Worm (Caenorhabditis elegans): ENCODE measurements around the gene C27D9.2.

Gene C27D9.2

ce11 chrII:4748374-4748773 is 8.3 kb downstream of the C27D9.2 start:
- TF ChIP-seq gmeb-1 (tag; optimal IDR thresholded peaks at IDR 0.05) (no peak), snpc-4 (tag; optimal IDR thresholded peaks at IDR 0.05) (no peak), peb-1 (tag; optimal IDR thresholded peaks at IDR 0.05) (no peak), nhr-129 (tag; optimal IDR thresholded peaks at IDR 0.05) (no peak), mab-5 (tag; optimal IDR thresholded peaks at IDR 0.05) (no peak), ztf-4 (tag; optimal IDR thresholded peaks at IDR 0.05) (no peak), nhr-25 (tag; optimal IDR thresholded peaks at IDR 0.05) (peak; percentile 55), lin-11 (tag; optimal IDR thresholded peaks at IDR 0.05) (no peak), C34F6.9 (tag; optimal IDR thresholded peaks at IDR 0.05) (no peak), ama-1 (optimal IDR thresholded peaks at IDR 0.05) (no peak), blmp-1 (tag; optimal IDR thresholded peaks at IDR 0.05; ENCODE audit: insufficient read depth) (peak; percentile 21), dmd-4 (tag; optimal IDR thresholded peaks at IDR 0.05) (no peak), ceh-82 (tag; optimal IDR thresholded peaks at IDR 0.05) (no peak), crh-2 (tag; optimal IDR thresholded peaks at IDR 0.05) (no peak), egl-27 (tag; optimal IDR thresholded peaks at IDR 0.05) (no peak), sma-3 (GFP tag; optimal IDR thresholded peaks at IDR 0.05) (peak; percentile 43), ztf-11 (tag; optimal IDR thresholded peaks at IDR 0.05) (no peak), lin-13 (GFP tag; optimal IDR thresholded peaks at IDR 0.05) (no peak), elt-1 (tag; optimal IDR thresholded peaks at IDR 0.05) (no peak), sma-9 (GFP tag; optimal IDR thresholded peaks at IDR 0.05) (peak; percentile 44), sma-9 (tag; optimal IDR thresholded peaks at IDR 0.05) (no peak), ceh-16 (tag; optimal IDR thresholded peaks at IDR 0.05) (no peak), nhr-23 (tag; optimal IDR thresholded peaks at IDR 0.05) (no peak), nhr-21 (tag; optimal IDR thresholded peaks at IDR 0.05) (peak; percentile 54), nhr-77 (tag; optimal IDR thresholded peaks at IDR 0.05) (no peak), mdl-1 (tag; optimal IDR thresholded peaks at IDR 0.05) (no peak), F13H6.1 (tag; optimal IDR thresholded peaks at IDR 0.05) (no peak), nhr-11 (tag; optimal IDR thresholded peaks at IDR 0.05) (no peak), ztf-1 (GFP tag; conservative IDR thresholded peaks at IDR 0.05) (no peak), nhr-10 (tag; optimal IDR thresholded peaks at IDR 0.05) (no peak), unc-62 (GFP tag; optimal IDR thresholded peaks at IDR 0.05) (no peak), fos-1 (tag; optimal IDR thresholded peaks at IDR 0.05) (no peak), nhr-6 (tag; optimal IDR thresholded peaks at IDR 0.05) (no peak), skn-1 (tag; optimal IDR thresholded peaks at IDR 0.05) (no peak), mbf-1 (tag; optimal IDR thresholded peaks at IDR 0.05) (no peak), unc-55 (GFP tag; optimal IDR thresholded peaks at IDR 0.05) (no peak), zag-1 (tag; optimal IDR thresholded peaks at IDR 0.05) (no peak)

ce11 chrII:4747697-4748096 is 9.0 kb downstream of the C27D9.2 start:
- TF ChIP-seq nhr-6 (tag; optimal IDR thresholded peaks at IDR 0.05) (no peak), sma-9 (GFP tag; optimal IDR thresholded peaks at IDR 0.05) (peak; percentile 31), sma-9 (tag; optimal IDR thresholded peaks at IDR 0.05) (no peak), Y55F3AM.14 (GFP tag; optimal IDR thresholded peaks at IDR 0.05) (no peak), lin-39 (tag; optimal IDR thresholded peaks at IDR 0.05) (no peak), nhr-25 (tag; optimal IDR thresholded peaks at IDR 0.05) (peak; percentile 28), ztf-11 (tag; optimal IDR thresholded peaks at IDR 0.05) (no peak), nhr-77 (tag; optimal IDR thresholded peaks at IDR 0.05) (no peak), sem-4 (tag; optimal IDR thresholded peaks at IDR 0.05) (no peak), mdl-1 (tag; optimal IDR thresholded peaks at IDR 0.05) (no peak), lin-11 (tag; optimal IDR thresholded peaks at IDR 0.05) (no peak), unc-62 (GFP tag; optimal IDR thresholded peaks at IDR 0.05) (no peak), F13H6.1 (tag; optimal IDR thresholded peaks at IDR 0.05) (no peak), gmeb-1 (tag; optimal IDR thresholded peaks at IDR 0.05) (peak; percentile 28), mab-5 (tag; optimal IDR thresholded peaks at IDR 0.05) (no peak), crh-2 (tag; optimal IDR thresholded peaks at IDR 0.05) (peak; percentile 69), alr-1 (tag; optimal IDR thresholded peaks at IDR 0.05) (no peak), nhr-23 (tag; optimal IDR thresholded peaks at IDR 0.05) (no peak), aly-2 (tag; optimal IDR thresholded peaks at IDR 0.05) (no peak), peb-1 (tag; optimal IDR thresholded peaks at IDR 0.05) (no peak), snpc-4 (tag; optimal IDR thresholded peaks at IDR 0.05) (no peak)

ce11 chrII:4747063-4747462 is 9.6 kb downstream of the C27D9.2 start:
- peak; percentile 40 for TF ChIP-seq sma-9 (GFP tag; optimal IDR thresholded peaks at IDR 0.05)
- TF ChIP-seq sma-9 (tag; optimal IDR thresholded peaks at IDR 0.05), result no peak
- TF ChIP-seq sma-3 (GFP tag; optimal IDR thresholded peaks at IDR 0.05), result peak; percentile 12
- peak; percentile 33 for TF ChIP-seq nhr-21 (tag; optimal IDR thresholded peaks at IDR 0.05)
- peak in 1 of 2 experiments; percentile 4 for TF ChIP-seq lsy-2 (tag; optimal IDR thresholded peaks at IDR 0.05)
- no peak for TF ChIP-seq elt-1 (tag; optimal IDR thresholded peaks at IDR 0.05)
- no peak for TF ChIP-seq gmeb-1 (tag; optimal IDR thresholded peaks at IDR 0.05)
- peak; percentile 18 for TF ChIP-seq nhr-25 (tag; optimal IDR thresholded peaks at IDR 0.05)
